Worm (Caenorhabditis elegans): ENCODE data around the gene col-113.
A peak's percentile ranks its signal among the peaks of the same experiment; 100 is the strongest.

The col-113 gene

ce11 chrIV:7182818-7183217 is 30.5 kb upstream of the col-113 start:
- TF ChIP-seq elt-2 (tag; optimal IDR thresholded peaks at IDR 0.05) (peak; percentile 48), nhr-76 (tag; optimal IDR thresholded peaks at IDR 0.05) (no peak), mml-1 (tag; optimal IDR thresholded peaks at IDR 0.05) (no peak)

ce11 chrIV:7180304-7180703 is 28.0 kb upstream of the col-113 start, which contains the start of gene cest-10:
Gene cest-10 (plus strand): TSS chrIV:7180557.
- TF ChIP-seq egl-5 (tag; optimal IDR thresholded peaks at IDR 0.05) (no peak), elt-2 (tag; optimal IDR thresholded peaks at IDR 0.05) (peak; percentile 88), pqm-1 (tag; optimal IDR thresholded peaks at IDR 0.05) (peak; percentile 84)

- no peak for TF ChIP-seq ceh-28 (tag; optimal IDR thresholded peaks at IDR 0.05)
- no peak for TF ChIP-seq ceh-9 (tag; optimal IDR thresholded peaks at IDR 0.05)
- no peak for TF ChIP-seq ceh-16 (tag; optimal IDR thresholded peaks at IDR 0.05)
- TF ChIP-seq jun-1 (tag; optimal IDR thresholded peaks at IDR 0.05) = no peak
- TF ChIP-seq unc-62 (GFP tag; optimal IDR thresholded peaks at IDR 0.05) = no peak
- peak; percentile 96 for TF ChIP-seq nhr-25 (tag; optimal IDR thresholded peaks at IDR 0.05)
- TF ChIP-seq elt-1 (tag; optimal IDR thresholded peaks at IDR 0.05) = no peak
Measured at ce11 chrIV:7178942-7179341, 26.6 kb upstream of the col-113 start, which contains the start of gene C42D4.3. Gene C42D4.3 (plus strand): TSS chrIV:7179239.

DNA sequence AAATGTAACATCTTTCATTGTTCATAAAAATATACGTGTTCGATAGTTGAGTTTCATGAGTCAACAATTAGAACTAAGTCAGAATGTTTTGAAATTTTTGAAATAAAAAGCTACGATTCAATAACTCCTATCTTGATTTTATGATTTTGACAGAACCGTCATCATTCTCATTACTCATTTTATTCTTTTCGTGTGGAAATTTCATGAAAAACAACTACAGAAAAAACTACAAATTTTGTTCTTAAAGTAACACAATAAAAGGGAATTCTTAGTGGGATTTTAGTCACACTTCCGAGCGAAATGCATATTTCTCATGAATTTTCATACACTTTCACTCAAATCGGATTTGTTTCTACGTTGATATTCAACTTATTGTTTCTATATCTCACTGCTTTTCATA is 24.6 kb upstream of the col-113 start, which contains the start of gene str-44:
Gene str-44, plus strand, starts transcription at position 301 of the 400 bp plus-strand sequence.
- TF ChIP-seq nhr-67 (tag; optimal IDR thresholded peaks at IDR 0.05) (no peak), lsy-12 (tag; optimal IDR thresholded peaks at IDR 0.05) (no peak), fkh-2 (tag; optimal IDR thresholded peaks at IDR 0.05) (no peak), ceh-16 (tag; optimal IDR thresholded peaks at IDR 0.05) (no peak)

ce11 chrIV:7175346-7175745 is 23.0 kb upstream of the col-113 start, which contains the start of gene C42D4.19:
Gene C42D4.19 (plus strand): TSS chrIV:7175646.
- TF ChIP-seq nfya-1 (tag; optimal IDR thresholded peaks at IDR 0.05; ENCODE audit: insufficient read depth) = no peak
- no peak for TF ChIP-seq ZK546.5 (tag; optimal IDR thresholded peaks at IDR 0.05)
- TF ChIP-seq R02D3.7 (tag; optimal IDR thresholded peaks at IDR 0.05) = no peak
- no peak for TF ChIP-seq mml-1 (tag; optimal IDR thresholded peaks at IDR 0.05)
- TF ChIP-seq hmg-11 (tag; optimal IDR thresholded peaks at IDR 0.05) = no peak
- no peak for TF ChIP-seq nhr-43 (tag; optimal IDR thresholded peaks at IDR 0.05; ENCODE audit: poor library complexity, severe bottlenecking)
- no peak for TF ChIP-seq ceh-16 (tag; optimal IDR thresholded peaks at IDR 0.05)
- no peak for TF ChIP-seq aly-2 (tag; optimal IDR thresholded peaks at IDR 0.05)
- no peak for TF ChIP-seq lsy-12 (tag; optimal IDR thresholded peaks at IDR 0.05)
- no peak for TF ChIP-seq sea-2 (GFP tag; optimal IDR thresholded peaks at IDR 0.05)
- no peak for TF ChIP-seq ztf-4 (tag; optimal IDR thresholded peaks at IDR 0.05)
- no peak for TF ChIP-seq pha-4 (tag; optimal IDR thresholded peaks at IDR 0.05)
- no peak for TF ChIP-seq nhr-12 (tag; optimal IDR thresholded peaks at IDR 0.05)
- TF ChIP-seq jun-1 (tag; optimal IDR thresholded peaks at IDR 0.05) = no peak
- TF ChIP-seq fkh-2 (tag; optimal IDR thresholded peaks at IDR 0.05) = no peak
- TF ChIP-seq elt-3 (tag; optimal IDR thresholded peaks at IDR 0.05) = no peak
- TF ChIP-seq lin-39 (tag; optimal IDR thresholded peaks at IDR 0.05) = no peak
- TF ChIP-seq egl-5 (tag; optimal IDR thresholded peaks at IDR 0.05) = no peak
- TF ChIP-seq nhr-25 (tag; optimal IDR thresholded peaks at IDR 0.05) = no peak
- no peak for TF ChIP-seq mdl-1 (tag; optimal IDR thresholded peaks at IDR 0.05)

DNA sequence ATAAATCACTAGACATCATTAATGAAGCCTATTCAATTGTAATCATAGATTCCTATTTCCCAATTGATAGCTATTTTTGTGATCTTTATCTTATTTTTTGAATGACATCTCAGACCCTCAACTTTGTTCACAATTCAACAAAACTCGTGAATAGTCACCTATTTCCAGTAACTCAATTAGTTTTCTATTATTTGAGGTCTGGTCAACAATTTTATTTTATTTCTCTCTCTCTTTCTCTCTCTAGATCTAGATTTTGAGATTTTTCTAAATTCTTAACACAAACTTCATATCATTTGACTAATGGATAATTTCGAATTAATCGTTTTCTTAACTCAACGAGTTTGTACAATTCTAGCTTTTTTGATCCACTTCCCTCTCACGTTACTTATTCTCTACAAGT is 21.2 kb upstream of the col-113 start, which contains the start of gene str-1:
Gene str-1, plus strand, starts transcription at position 301 of the 400 bp plus-strand sequence.
- no peak for TF ChIP-seq lin-39 (tag; optimal IDR thresholded peaks at IDR 0.05)
- no peak for TF ChIP-seq ZK546.5 (tag; optimal IDR thresholded peaks at IDR 0.05)
- no peak for TF ChIP-seq mml-1 (tag; optimal IDR thresholded peaks at IDR 0.05)
- no peak for TF ChIP-seq eor-1 (tag; optimal IDR thresholded peaks at IDR 0.05)
- no peak for TF ChIP-seq ztf-11 (tag; optimal IDR thresholded peaks at IDR 0.05)
- no peak for TF ChIP-seq skn-1 (tag; optimal IDR thresholded peaks at IDR 0.05)
- TF ChIP-seq sea-2 (GFP tag; optimal IDR thresholded peaks at IDR 0.05) = no peak
- no peak for TF ChIP-seq nhr-12 (tag; optimal IDR thresholded peaks at IDR 0.05)
